Worm (Caenorhabditis elegans) whole organism, L4/young adult: Measurements from ENCODE around the gene F10G7.12.

ENCODE experiments used
- W03F9.2 ChIP-seq: fragments of 150-350 bp; optimal IDR thresholded peaks from 2 replicates; lab custom pipeline; 2014; ENCODE audit warnings: missing biosample characterization, missing genetic modification characterization
- dao-5 ChIP-seq: sonication (generic microtip); optimal IDR thresholded peaks from 2 replicates; lab custom pipeline; 2016; ENCODE audit warnings: missing genotype, missing genetic modification characterization, moderate library complexity, missing compliant biosample characterization
- him-1 ChIP-seq: sonication (generic microtip); optimal IDR thresholded peaks from 2 replicates; lab custom pipeline; 2016; ENCODE audit warnings: missing genotype, missing genetic modification reagents, missing genetic modification characterization, missing compliant biosample characterization

Gene F10G7.12

ce11 chrII:4673670-4674069, 15.9 kb upstream of the F10G7.12 start:
- TF ChIP-seq him-1 (tag; lab: Kevin White, UChicago) (no peak), W03F9.2 (no peak), dao-5 (tag; lab: Kevin White, UChicago) (no peak)

- no peak for TF ChIP-seq W03F9.2
- no peak for TF ChIP-seq him-1 (tag; lab: Kevin White, UChicago)
- TF ChIP-seq dao-5 (tag; lab: Kevin White, UChicago) = no peak
These were observed 15.4 kb upstream of the F10G7.12 start for ce11 chrII:4674188-4674587.

- TF ChIP-seq him-1 (tag; lab: Kevin White, UChicago) (no peak), W03F9.2 (no peak), dao-5 (tag; lab: Kevin White, UChicago) (no peak)
These were observed 14.1 kb upstream of the F10G7.12 start, which contains the start of gene T05A7.3 for ce11 chrII:4675481-4675880. T05A7.3 (plus strand) TSS chrII:4675781.

- TF ChIP-seq him-1 (tag; lab: Kevin White, UChicago) (no peak), W03F9.2 (no peak), dao-5 (tag; lab: Kevin White, UChicago) (no peak)
These were observed 13.3 kb upstream of the F10G7.12 start for ce11 chrII:4676241-4676640.

ce11 chrII:4677916-4678315, 11.7 kb upstream of the F10G7.12 start, which contains the start of gene T05A7.1:
T05A7.1 (plus strand) TSS chrII:4678216.
- no peak for TF ChIP-seq him-1 (tag; lab: Kevin White, UChicago)
- no peak for TF ChIP-seq W03F9.2
- TF ChIP-seq dao-5 (tag; lab: Kevin White, UChicago) = no peak

- TF ChIP-seq dao-5 (tag; lab: Kevin White, UChicago) = no peak
- TF ChIP-seq him-1 (tag; lab: Kevin White, UChicago) = no peak
- no peak for TF ChIP-seq W03F9.2
These were observed 8.2 kb upstream of the F10G7.12 start, which contains the start of gene T05A7.7 for ce11 chrII:4681391-4681790. T05A7.7 (minus strand) TSS chrII:4681491.

- TF ChIP-seq W03F9.2 = no peak
- TF ChIP-seq him-1 (tag; lab: Kevin White, UChicago) = no peak
- TF ChIP-seq dao-5 (tag; lab: Kevin White, UChicago) = no peak
These were observed 5.9 kb upstream of the F10G7.12 start, which contains the start of gene sre-40 for ce11 chrII:4683693-4684092. sre-40 (minus strand) TSS chrII:4683793.

- no peak for TF ChIP-seq dao-5 (tag; lab: Kevin White, UChicago)
- TF ChIP-seq him-1 (tag; lab: Kevin White, UChicago) = no peak
- TF ChIP-seq W03F9.2 = no peak
These were observed 4.7 kb upstream of the F10G7.12 start for ce11 chrII:4684852-4685251.

- TF ChIP-seq dao-5 (tag; lab: Kevin White, UChicago) (no peak), him-1 (tag; lab: Kevin White, UChicago) (no peak), W03F9.2 (no peak)
These were observed 2.6 kb upstream of the F10G7.12 start, which contains the start of gene sre-39 for ce11 chrII:4686941-4687340. sre-39 (plus strand) TSS chrII:4687241.

- TF ChIP-seq W03F9.2 = no peak
- no peak for TF ChIP-seq dao-5 (tag; lab: Kevin White, UChicago)
- TF ChIP-seq him-1 (tag; lab: Kevin White, UChicago) = no peak
These were observed 3.6 kb downstream of the F10G7.12 start, which contains the start of gene F10G7.5 for ce11 chrII:4693129-4693528. F10G7.5 (plus strand) TSS chrII:4693414.

- TF ChIP-seq him-1 (tag; lab: Kevin White, UChicago) = no peak
- TF ChIP-seq dao-5 (tag; lab: Kevin White, UChicago) = no peak
- no peak for TF ChIP-seq W03F9.2
These were observed 6.5 kb downstream of the F10G7.12 start for ce11 chrII:4696055-4696454.

ce11 chrII:4698266-4698771, 8.7 kb downstream of the F10G7.12 start, which contains the start of the genes rpn-5 and scc-1:
rpn-5 (minus strand) TSS chrII:4698427.
scc-1 (plus strand) TSS chrII:4698721.
- TF ChIP-seq dao-5 (tag; lab: Kevin White, UChicago) (no peak), W03F9.2 (peak; percentile 61)

- TF ChIP-seq him-1 (tag; lab: Kevin White, UChicago) (peak; percentile 34), W03F9.2 (peak; percentile 8)
These were observed 12.0 kb downstream of the F10G7.12 start, which contains the start of gene unc-85 for ce11 chrII:4701482-4702119. unc-85 (plus strand) TSS chrII:4702069.

ce11 chrII:4703011-4703410, 13.4 kb downstream of the F10G7.12 start:
- TF ChIP-seq dao-5 (tag; lab: Kevin White, UChicago) = no peak
- no peak for TF ChIP-seq him-1 (tag; lab: Kevin White, UChicago)
- TF ChIP-seq W03F9.2 = no peak
